Worm (Caenorhabditis elegans) whole organism, young adult: ENCODE data around the gene snpc-1.3.

Experiments used
- bed-2 ChIP-seq: fragments of 200-800 bp; sonication (Bioruptor generic); IDR thresholded peaks from 2 replicates; pipeline ENCODE4 v1.3.6; 2022; ENCODE audit warnings: missing genetic modification reagents, missing genetic modification characterization, missing compliant biosample characterization
- lin-35 ChIP-seq, 3 experiments: fragments of 150-350 bp in 2 of 3; sonication (generic microtip) in 1 of 3; optimal IDR thresholded peaks; 2 replicates each; lab custom pipeline; 2014 to 2018; ENCODE audit warnings: missing biosample characterization in 3 of 3, missing genetic modification characterization in 3 of 3, missing genetic modification reagents in 3 of 3
- pha-4 ChIP-seq: fragments of 150-350 bp; sonication (generic microtip); optimal IDR thresholded peaks from 2 replicates; lab custom pipeline; 2014; ENCODE audit warnings: missing biosample characterization, missing genetic modification reagents, missing genetic modification characterization
- rec-8 ChIP-seq, 2 experiments: sonication (generic microtip); optimal IDR thresholded peaks; 2 replicates each; lab custom pipeline; 2016; ENCODE audit warnings: mild to moderate bottlenecking in 2 of 2, missing genetic modification characterization in 2 of 2, missing genetic modification reagents in 2 of 2, missing genotype in 2 of 2, missing biosample characterization in 1 of 2, missing compliant biosample characterization in 1 of 2, moderate library complexity in 1 of 2
- ztf-25 ChIP-seq: fragments of 200-800 bp; sonication (Bioruptor generic); IDR thresholded peaks from 2 replicates; pipeline ENCODE4 v1.3.6; 2022; ENCODE audit warnings: missing genetic modification reagents, missing genetic modification characterization, missing compliant biosample characterization

DNA sequence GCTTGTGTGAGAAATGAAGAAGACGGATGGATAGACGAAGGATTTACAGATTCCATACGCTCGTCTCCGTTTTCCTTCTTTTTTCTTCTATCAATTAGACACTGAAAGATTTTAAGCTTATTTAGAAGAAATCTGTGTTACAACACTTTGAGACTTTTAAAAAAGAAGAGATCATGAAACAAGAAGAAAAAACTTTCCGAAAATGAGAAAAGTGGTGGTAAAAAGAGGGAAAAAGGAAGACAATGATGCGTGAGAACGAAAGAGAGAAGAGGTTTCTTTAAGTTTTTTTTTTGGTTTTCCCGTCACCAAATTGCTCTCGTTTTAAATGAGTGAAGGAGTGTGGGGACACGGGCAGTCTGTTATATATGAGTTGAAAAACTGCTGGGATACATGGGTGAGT, 14.6 kb upstream of the snpc-1.3 start, which contains the start of gene glc-3:
- TF ChIP-seq ztf-25 (GFP tag; lab: Robert Waterston, UW): no peak
- no peak for TF ChIP-seq bed-2 (GFP tag; lab: Robert Waterston, UW)
- TF ChIP-seq rec-8 (tag; optimal IDR thresholded peaks at IDR 0.05; lab: Kevin White, UChicago): no peak
- TF ChIP-seq lin-35 (GFP tag; optimal IDR thresholded peaks at IDR 0.05; lab: Kevin White, UChicago): no peak
- TF ChIP-seq pha-4: no peak
